Worm (Caenorhabditis elegans): ENCODE data around the gene npp-20.

npp-20 gene

ce11 chrIV:1454194-1454593 lies 41.6 kb downstream of the npp-20 start:
- TF ChIP-seq elt-2 (tag; optimal IDR thresholded peaks at IDR 0.05) (peak; percentile 70), pax-1 (tag; optimal IDR thresholded peaks at IDR 0.05) (no peak), gmeb-2 (tag; optimal IDR thresholded peaks at IDR 0.05) (no peak)

DNA sequence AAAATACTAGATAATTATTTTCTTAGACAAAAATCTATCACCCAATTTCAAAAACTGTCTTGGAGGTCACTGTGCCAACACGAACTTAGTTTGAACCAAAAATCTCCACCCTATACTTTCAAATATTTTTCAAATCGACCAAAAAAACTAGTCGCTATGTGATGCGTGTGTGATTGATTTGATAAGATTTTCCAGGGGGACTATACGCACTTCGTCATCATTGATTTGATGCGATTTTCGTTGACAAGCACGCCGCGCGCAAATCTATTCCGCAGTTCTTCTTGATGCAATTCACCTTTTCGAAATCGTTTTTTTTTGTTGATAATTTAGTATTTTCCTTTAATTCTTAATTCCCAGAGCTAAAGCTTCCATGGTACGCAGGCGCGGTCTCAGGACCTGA lies 42.4 kb downstream of the npp-20 start:
- TF ChIP-seq ceh-9 (tag; optimal IDR thresholded peaks at IDR 0.05): no peak
- TF ChIP-seq ceh-31 (tag; optimal IDR thresholded peaks at IDR 0.05): no peak
- no peak for TF ChIP-seq ceh-30 (tag; optimal IDR thresholded peaks at IDR 0.05)

DNA sequence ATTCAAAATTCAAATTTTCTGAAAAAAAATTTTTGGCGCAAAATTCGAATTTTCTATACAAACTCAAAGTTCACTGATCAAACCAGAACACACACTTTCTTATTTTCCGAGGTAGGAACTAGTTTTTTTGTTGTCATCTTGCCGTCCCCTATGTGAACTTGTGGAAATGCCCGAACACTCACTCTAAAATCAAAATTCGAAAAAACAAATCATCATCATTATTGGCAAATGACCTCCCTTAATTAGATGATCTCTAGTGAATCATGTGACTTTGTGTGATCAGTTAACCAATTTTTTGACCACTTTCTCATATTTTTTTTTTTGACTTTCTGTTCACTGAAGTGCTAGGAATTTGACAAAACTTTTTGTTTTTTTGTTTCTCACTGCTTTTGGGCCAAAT lies 43.3 kb downstream of the npp-20 start:
- TF ChIP-seq ceh-2 (tag; optimal IDR thresholded peaks at IDR 0.05): no peak
- TF ChIP-seq lin-11 (tag; optimal IDR thresholded peaks at IDR 0.05): no peak
- TF ChIP-seq fkh-6 (tag; optimal IDR thresholded peaks at IDR 0.05): no peak
- TF ChIP-seq npax-4 (tag; optimal IDR thresholded peaks at IDR 0.05): no peak
- no peak for TF ChIP-seq hlh-30 (tag; optimal IDR thresholded peaks at IDR 0.05; ENCODE audit: insufficient read depth)
- no peak for TF ChIP-seq dve-1 (tag; optimal IDR thresholded peaks at IDR 0.05)
- TF ChIP-seq hlh-8 (tag; optimal IDR thresholded peaks at IDR 0.05): no peak
- no peak for TF ChIP-seq ahr-1 (tag; optimal IDR thresholded peaks at IDR 0.05)
- TF ChIP-seq hlh-13 (GFP tag; optimal IDR thresholded peaks at IDR 0.05): no peak
- no peak for TF ChIP-seq hlh-6 (tag; optimal IDR thresholded peaks at IDR 0.05)
- no peak for TF ChIP-seq ama-1 (optimal IDR thresholded peaks at IDR 0.05)

DNA sequence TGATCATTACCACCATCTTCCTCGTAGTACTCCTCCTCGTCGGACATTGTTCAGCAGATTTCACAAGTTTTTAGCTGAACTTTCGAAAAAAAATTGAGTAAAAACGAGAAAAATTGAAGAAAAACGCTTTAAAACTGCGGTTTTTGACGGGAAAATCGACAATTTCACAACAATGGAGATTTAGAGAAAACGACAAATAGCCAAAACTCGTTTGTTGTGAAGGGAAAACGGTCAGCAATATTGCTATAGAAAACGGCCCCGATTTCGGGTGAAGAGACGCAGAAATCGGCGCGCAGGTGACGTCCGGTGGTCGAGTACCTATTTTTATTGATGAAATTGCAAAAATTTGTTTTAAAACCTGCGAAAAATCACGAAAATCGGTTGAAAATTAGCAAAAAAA lies 49.9 kb downstream of the npp-20 start, which contains the start of gene clp-7:
clp-7 (minus strand) TSS at position 47 of the 400 bp plus-strand sequence.
- TF ChIP-seq ceh-9 (tag; optimal IDR thresholded peaks at IDR 0.05) (no peak), C38D4.7 (GFP tag; optimal IDR thresholded peaks at IDR 0.05) (no peak), K02D7.2 (tag; optimal IDR thresholded peaks at IDR 0.05) (no peak), pros-1 (tag; optimal IDR thresholded peaks at IDR 0.05) (no peak)

- TF ChIP-seq nhr-11 (tag; optimal IDR thresholded peaks at IDR 0.05): no peak
- no peak for TF ChIP-seq syd-9 (tag; optimal IDR thresholded peaks at IDR 0.05)
- TF ChIP-seq ahr-1 (tag; optimal IDR thresholded peaks at IDR 0.05): no peak
- TF ChIP-seq ceh-34 (tag; optimal IDR thresholded peaks at IDR 0.05): no peak
- TF ChIP-seq ceh-6 (GFP tag; optimal IDR thresholded peaks at IDR 0.05): no peak
These were observed 51.7 kb downstream of the npp-20 start for ce11 chrIV:1443997-1444678.

- TF ChIP-seq ceh-19 (GFP tag; optimal IDR thresholded peaks at IDR 0.05): no peak
- TF ChIP-seq pat-9 (tag; optimal IDR thresholded peaks at IDR 0.05): no peak
- no peak for TF ChIP-seq ceh-30 (tag; optimal IDR thresholded peaks at IDR 0.05)
- no peak for TF ChIP-seq ttx-3 (tag; optimal IDR thresholded peaks at IDR 0.05)
- peak; percentile 81 for TF ChIP-seq ceh-48 (tag; optimal IDR thresholded peaks at IDR 0.05)
- no peak for TF ChIP-seq ahr-1 (tag; optimal IDR thresholded peaks at IDR 0.05)
These were observed 52.3 kb downstream of the npp-20 start for ce11 chrIV:1443514-1443913.

Data from whole organism, late embryonic.